Fruit fly (Drosophila melanogaster) ovary, adult (tissue): Measurements from ENCODE around the gene ND-18.

Source experiments
- CG17801 ChIP-seq: fragments of 200-800 bp; optimal IDR thresholded peaks from 2 replicates; lab custom pipeline; 2019; ENCODE audit warnings: missing biosample characterization, mild to moderate bottlenecking, missing genetic modification characterization, moderate library complexity; ENCODE audit not compliant: partially characterized antibody

ND-18 gene

dm6 chrX:19497782-19498440, 5.7 kb downstream of the ND-18 start:
- TF ChIP-seq CG17801 (GFP tag; lab: Kevin White, UChicago), result peak; percentile 60

dm6 chrX:19498755-19499321, 6.6 kb downstream of the ND-18 start:
- TF ChIP-seq CG17801 (GFP tag; lab: Kevin White, UChicago), result no peak

DNA sequence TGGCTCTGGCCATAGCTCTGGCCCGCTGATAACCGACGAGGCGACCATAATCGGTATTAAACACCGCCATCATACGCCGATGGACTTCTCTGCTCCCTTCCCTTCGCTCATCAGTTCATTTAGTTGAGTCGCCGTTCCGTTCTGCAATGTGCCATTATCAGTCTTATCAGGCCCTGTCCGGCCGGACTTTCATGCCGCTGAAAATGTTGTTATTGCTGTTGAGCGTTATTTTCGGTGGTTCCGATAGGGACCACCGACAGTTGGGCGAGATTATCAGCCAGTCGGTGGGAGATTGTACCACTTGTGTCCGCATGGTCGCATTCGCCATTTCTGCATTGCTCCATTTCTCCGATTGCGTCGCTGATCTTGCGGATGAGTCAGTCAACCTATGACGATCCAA, 9.1 kb downstream of the ND-18 start:
- no peak for TF ChIP-seq CG17801 (GFP tag; lab: Kevin White, UChicago)

dm6 chrX:19504170-19504765, 12.0 kb downstream of the ND-18 start:
- TF ChIP-seq CG17801 (GFP tag; lab: Kevin White, UChicago), result no peak

dm6 chrX:19505334-19506185, 13.3 kb downstream of the ND-18 start:
- peak; percentile 71 for TF ChIP-seq CG17801 (GFP tag; lab: Kevin White, UChicago)

DNA sequence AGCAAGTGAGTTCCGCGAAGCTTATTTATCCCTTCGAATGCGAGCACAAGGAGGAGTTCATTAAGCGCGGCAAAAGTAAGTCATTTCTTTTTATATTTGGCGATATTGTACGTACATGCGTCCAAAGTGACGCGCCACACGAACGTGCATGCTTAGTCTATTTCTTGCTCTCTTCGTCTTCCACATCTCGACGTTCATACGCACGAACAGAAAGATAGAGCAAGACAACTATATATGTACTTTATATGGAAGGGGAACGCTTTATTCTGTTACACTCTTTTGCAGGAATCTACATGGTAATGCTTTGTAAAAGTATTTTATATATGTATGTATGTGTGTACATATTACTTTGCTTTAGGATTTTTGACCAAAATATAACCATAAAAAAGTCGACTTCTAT, 18.0 kb downstream of the ND-18 start:
- TF ChIP-seq CG17801 (GFP tag; lab: Kevin White, UChicago), result no peak

dm6 chrX:19520376-19520775, 28.2 kb downstream of the ND-18 start:
- no peak for TF ChIP-seq CG17801 (GFP tag; lab: Kevin White, UChicago)

dm6 chrX:19520888-19521287, 28.7 kb downstream of the ND-18 start:
- TF ChIP-seq CG17801 (GFP tag; lab: Kevin White, UChicago), result no peak

- no peak for TF ChIP-seq CG17801 (GFP tag; lab: Kevin White, UChicago)
These were observed 29.6 kb downstream of the ND-18 start, which contains the start of the genes Idh3a and CoRest for dm6 chrX:19521753-19522383. Idh3a (minus strand) TSS chrX:19521810. CoRest (plus strand) TSS chrX:19521929.

dm6 chrX:19522597-19522996, 30.4 kb downstream of the ND-18 start:
- no peak for TF ChIP-seq CG17801 (GFP tag; lab: Kevin White, UChicago)

DNA sequence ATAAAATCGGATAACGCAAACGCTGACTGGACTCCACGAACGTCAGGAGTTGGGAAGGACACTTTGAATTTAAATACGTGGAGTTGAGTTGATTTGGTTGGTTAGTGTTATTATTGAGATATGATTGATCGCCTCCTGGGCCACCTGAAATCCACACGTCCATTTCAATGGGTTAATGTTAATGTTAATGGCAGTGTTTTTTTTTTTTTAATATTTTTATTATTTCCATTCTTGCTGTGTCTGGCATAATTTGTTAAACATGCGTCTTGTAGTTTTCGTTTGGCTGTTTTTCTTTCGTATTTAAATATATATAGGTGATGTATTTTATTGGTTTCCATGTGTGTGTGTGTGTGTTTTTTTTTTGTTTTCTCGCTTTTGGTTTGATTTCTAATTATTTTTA, 39.4 kb downstream of the ND-18 start, which contains the start of gene CG12231:
Gene CG12231 (minus strand): TSS at position 101 of the 400 bp plus-strand sequence.
- no peak for TF ChIP-seq CG17801 (GFP tag; lab: Kevin White, UChicago)

- no peak for TF ChIP-seq CG17801 (GFP tag; lab: Kevin White, UChicago)
These were observed 43.2 kb downstream of the ND-18 start for dm6 chrX:19535394-19535793.
